Worm (Caenorhabditis elegans): ENCODE data around the gene mml-1.

The mml-1 gene

ce11 chrIII:7381546-7382171, 7.1 kb upstream of the mml-1 start, which contains the start of the genes hmg-4 and T20B12.3:
hmg-4 (minus strand) TSS chrIII:7381596.
T20B12.3 (plus strand) TSS chrIII:7382115.
- TF ChIP-seq tbx-11 (GFP tag; IDR thresholded peaks at IDR 0.05) (no peak), F13C5.2 (tag; optimal IDR thresholded peaks at IDR 0.05) (peak; percentile 18)

ce11 chrIII:7380120-7380519, 5.6 kb upstream of the mml-1 start:
- TF ChIP-seq B0310.2 (tag; optimal IDR thresholded peaks at IDR 0.05) (no peak), ets-7 (tag; optimal IDR thresholded peaks at IDR 0.05) (no peak), ceh-13 (GFP tag; optimal IDR thresholded peaks at IDR 0.05) (no peak), F13C5.2 (tag; optimal IDR thresholded peaks at IDR 0.05) (no peak), hmbx-1 (tag; optimal IDR thresholded peaks at IDR 0.05) (no peak), pes-1 (GFP tag; IDR thresholded peaks at IDR 0.05) (no peak), aly-1 (tag; optimal IDR thresholded peaks at IDR 0.05) (no peak), tra-4 (tag; optimal IDR thresholded peaks at IDR 0.05) (no peak)

- TF ChIP-seq pes-1 (GFP tag; IDR thresholded peaks at IDR 0.05) (no peak), tra-4 (tag; optimal IDR thresholded peaks at IDR 0.05) (no peak), hmbx-1 (tag; optimal IDR thresholded peaks at IDR 0.05) (no peak), ceh-13 (GFP tag; optimal IDR thresholded peaks at IDR 0.05) (no peak), ceh-36 (tag; optimal IDR thresholded peaks at IDR 0.05) (no peak), ets-7 (tag; optimal IDR thresholded peaks at IDR 0.05) (no peak), ama-1 (optimal IDR thresholded peaks at IDR 0.05) (no peak), aly-1 (tag; optimal IDR thresholded peaks at IDR 0.05) (no peak)
Measured at ce11 chrIII:7378945-7379344, 4.4 kb upstream of the mml-1 start, which contains the start of gene T20B12.7. T20B12.7 (minus strand) TSS chrIII:7379045.

ce11 chrIII:7378522-7378921, 4.0 kb upstream of the mml-1 start:
- TF ChIP-seq tbx-37 (GFP tag; conservative IDR thresholded peaks at IDR 0.05) (no peak), ceh-13 (GFP tag; optimal IDR thresholded peaks at IDR 0.05) (no peak), ets-7 (tag; optimal IDR thresholded peaks at IDR 0.05) (no peak), hmg-4 (GFP tag; optimal IDR thresholded peaks at IDR 0.05) (peak; percentile 15)

- TF ChIP-seq pes-1 (GFP tag; IDR thresholded peaks at IDR 0.05) (no peak), hmg-4 (GFP tag; optimal IDR thresholded peaks at IDR 0.05) (peak; percentile 86), flt-1 (GFP tag; IDR thresholded peaks at IDR 0.05) (no peak), B0310.2 (tag; optimal IDR thresholded peaks at IDR 0.05) (no peak)
Measured at ce11 chrIII:7376143-7376802, 1.7 kb upstream of the mml-1 start.

- TF ChIP-seq aly-1 (tag; optimal IDR thresholded peaks at IDR 0.05) (no peak), ama-1 (optimal IDR thresholded peaks at IDR 0.05) (no peak), hmbx-1 (tag; optimal IDR thresholded peaks at IDR 0.05) (no peak), flt-1 (GFP tag; IDR thresholded peaks at IDR 0.05) (no peak), hnd-1 (tag; optimal IDR thresholded peaks at IDR 0.05) (no peak), pes-1 (GFP tag; IDR thresholded peaks at IDR 0.05) (no peak), B0310.2 (tag; optimal IDR thresholded peaks at IDR 0.05) (no peak), ceh-13 (GFP tag; optimal IDR thresholded peaks at IDR 0.05) (no peak), tbx-11 (GFP tag; IDR thresholded peaks at IDR 0.05) (no peak), scrt-1 (GFP tag; IDR thresholded peaks at IDR 0.05) (no peak), F13C5.2 (tag; optimal IDR thresholded peaks at IDR 0.05) (no peak), ets-7 (tag; optimal IDR thresholded peaks at IDR 0.05) (no peak)
Measured at ce11 chrIII:7375434-7375833, 903 bp upstream of the mml-1 start.

ce11 chrIII:7373802-7374435, 612 bp downstream of the mml-1 start:
- no peak for TF ChIP-seq scrt-1 (GFP tag; IDR thresholded peaks at IDR 0.05)
- TF ChIP-seq aly-1 (tag; optimal IDR thresholded peaks at IDR 0.05), result no peak
- no peak for TF ChIP-seq hmbx-1 (tag; optimal IDR thresholded peaks at IDR 0.05)
- no peak for TF ChIP-seq ceh-36 (tag; optimal IDR thresholded peaks at IDR 0.05)
- TF ChIP-seq F13C5.2 (tag; optimal IDR thresholded peaks at IDR 0.05), result no peak
- TF ChIP-seq tra-4 (tag; optimal IDR thresholded peaks at IDR 0.05), result no peak
- no peak for TF ChIP-seq hnd-1 (tag; optimal IDR thresholded peaks at IDR 0.05)
- TF ChIP-seq tbx-11 (GFP tag; IDR thresholded peaks at IDR 0.05), result no peak
- TF ChIP-seq B0310.2 (tag; optimal IDR thresholded peaks at IDR 0.05), result no peak
- TF ChIP-seq flt-1 (GFP tag; IDR thresholded peaks at IDR 0.05), result no peak
- no peak for TF ChIP-seq sea-1 (GFP tag; conservative IDR thresholded peaks at IDR 0.05)
- TF ChIP-seq tbx-37 (GFP tag; conservative IDR thresholded peaks at IDR 0.05), result no peak
- no peak for TF ChIP-seq pes-1 (GFP tag; IDR thresholded peaks at IDR 0.05)
- TF ChIP-seq ama-1 (optimal IDR thresholded peaks at IDR 0.05), result no peak
- TF ChIP-seq ets-7 (tag; optimal IDR thresholded peaks at IDR 0.05), result no peak
- no peak for TF ChIP-seq ceh-13 (GFP tag; optimal IDR thresholded peaks at IDR 0.05)
- no peak for TF ChIP-seq hmg-4 (GFP tag; optimal IDR thresholded peaks at IDR 0.05)

- TF ChIP-seq tbx-11 (GFP tag; IDR thresholded peaks at IDR 0.05) (no peak), ets-7 (tag; optimal IDR thresholded peaks at IDR 0.05) (no peak), ama-1 (optimal IDR thresholded peaks at IDR 0.05) (no peak), tbx-37 (GFP tag; conservative IDR thresholded peaks at IDR 0.05) (no peak), ceh-13 (GFP tag; optimal IDR thresholded peaks at IDR 0.05) (no peak), hnd-1 (tag; optimal IDR thresholded peaks at IDR 0.05) (no peak), flt-1 (GFP tag; IDR thresholded peaks at IDR 0.05) (no peak), aly-1 (tag; optimal IDR thresholded peaks at IDR 0.05) (no peak), F13C5.2 (tag; optimal IDR thresholded peaks at IDR 0.05) (no peak), sea-1 (GFP tag; conservative IDR thresholded peaks at IDR 0.05) (no peak), B0310.2 (tag; optimal IDR thresholded peaks at IDR 0.05) (no peak), pes-1 (GFP tag; IDR thresholded peaks at IDR 0.05) (no peak), scrt-1 (GFP tag; IDR thresholded peaks at IDR 0.05) (no peak), ceh-36 (tag; optimal IDR thresholded peaks at IDR 0.05) (no peak), tra-4 (tag; optimal IDR thresholded peaks at IDR 0.05) (no peak), hmg-4 (GFP tag; optimal IDR thresholded peaks at IDR 0.05) (no peak), hmbx-1 (tag; optimal IDR thresholded peaks at IDR 0.05) (no peak)
Measured at ce11 chrIII:7370569-7370968, 4.0 kb downstream of the mml-1 start.
